Worm (Caenorhabditis elegans) whole organism, L3 larva: ENCODE data around the gene nlp-52.

Source experiments
- R02D3.7 ChIP-seq: fragments of 150-350 bp; optimal IDR thresholded peaks from 2 replicates; lab custom pipeline; 2014; ENCODE audit warnings: missing biosample characterization, missing genetic modification characterization
- ZK546.5 ChIP-seq: sonication (generic microtip); optimal IDR thresholded peaks from 2 replicates; lab custom pipeline; 2017; ENCODE audit warnings: missing biosample characterization, missing genetic modification characterization
- aly-2 ChIP-seq: fragments of 150-350 bp; optimal IDR thresholded peaks from 2 replicates; lab custom pipeline; 2014; ENCODE audit warnings: missing biosample characterization, missing genetic modification characterization
- ama-1 ChIP-seq: fragments of 150-350 bp; optimal IDR thresholded peaks from 2 replicates; lab custom pipeline; 2018
- ceh-16 ChIP-seq: sonication (generic microtip); optimal IDR thresholded peaks from 2 replicates; lab custom pipeline; 2017; ENCODE audit warnings: missing biosample characterization, missing genetic modification characterization
- ceh-28 ChIP-seq: fragments of 150-350 bp; optimal IDR thresholded peaks from 2 replicates; lab custom pipeline; 2014; ENCODE audit warnings: missing biosample characterization, missing genetic modification reagents, missing genetic modification characterization
- ceh-82 ChIP-seq: fragments of 150-350 bp; optimal IDR thresholded peaks from 2 replicates; lab custom pipeline; 2014; ENCODE audit warnings: missing biosample characterization, missing genetic modification characterization
- ceh-9 ChIP-seq: sonication (generic microtip); optimal IDR thresholded peaks from 2 replicates; lab custom pipeline; 2018; ENCODE audit warnings: missing biosample characterization, missing genetic modification characterization
- daf-12 ChIP-seq: fragments of 150-350 bp; optimal IDR thresholded peaks from 2 replicates; lab custom pipeline; 2014; ENCODE audit warnings: missing biosample characterization, missing genetic modification reagents, missing genetic modification characterization
- egl-27 ChIP-seq: sonication (generic microtip); optimal IDR thresholded peaks from 4 replicates; lab custom pipeline; 2017; ENCODE audit warnings: missing biosample characterization, missing genetic modification reagents, missing genetic modification characterization
- egl-5 ChIP-seq: fragments of 150-350 bp; optimal IDR thresholded peaks from 2 replicates; lab custom pipeline; 2017; ENCODE audit warnings: missing biosample characterization, missing genetic modification reagents, missing genetic modification characterization, inconsistent platforms
- elt-1 ChIP-seq: fragments of 150-350 bp; optimal IDR thresholded peaks from 2 replicates; lab custom pipeline; 2014; ENCODE audit warnings: missing biosample characterization, missing genetic modification characterization
- elt-2 ChIP-seq: sonication (generic microtip); optimal IDR thresholded peaks from 2 replicates; lab custom pipeline; 2016; ENCODE audit warnings: missing genetic modification reagents, mild to moderate bottlenecking, missing genetic modification characterization, missing compliant biosample characterization
- elt-3 ChIP-seq, 3 experiments: fragments of 150-350 bp in 1 of 3; sonication (generic microtip) in 2 of 3; optimal IDR thresholded peaks; 2 replicates in 2 of 3; 4 replicates in 1 of 3; lab custom pipeline; 2014 to 2017; ENCODE audit warnings: missing biosample characterization in 3 of 3, missing genetic modification characterization in 3 of 3
- eor-1 ChIP-seq, 2 experiments: fragments of 150-350 bp; optimal IDR thresholded peaks; 2 replicates each; lab custom pipeline; 2014 to 2018; ENCODE audit warnings: missing biosample characterization in 2 of 2, missing genetic modification characterization in 2 of 2
- fkh-10 ChIP-seq: sonication (generic microtip); optimal IDR thresholded peaks from 2 replicates; lab custom pipeline; 2017; ENCODE audit warnings: missing biosample characterization, missing genetic modification reagents, missing genetic modification characterization
- fkh-2 ChIP-seq: fragments of 150-350 bp; optimal IDR thresholded peaks from 2 replicates; lab custom pipeline; 2014; ENCODE audit warnings: missing biosample characterization, missing genetic modification reagents, missing genetic modification characterization
- fos-1 ChIP-seq: fragments of 150-350 bp; optimal IDR thresholded peaks from 2 replicates; lab custom pipeline; 2014; ENCODE audit warnings: missing biosample characterization, missing genetic modification characterization
- hmg-11 ChIP-seq: sonication (generic microtip); optimal IDR thresholded peaks from 2 replicates; lab custom pipeline; 2016; ENCODE audit warnings: missing genetic modification characterization, missing compliant biosample characterization
- jun-1 ChIP-seq: fragments of 150-350 bp; optimal IDR thresholded peaks from 2 replicates; lab custom pipeline; 2014; ENCODE audit warnings: missing biosample characterization, missing genetic modification reagents, missing genetic modification characterization
- lin-15B ChIP-seq: fragments of 150-350 bp; optimal IDR thresholded peaks from 2 replicates; lab custom pipeline; 2014; ENCODE audit warnings: missing biosample characterization, missing genetic modification characterization
- lin-39 ChIP-seq: fragments of 150-350 bp; optimal IDR thresholded peaks from 2 replicates; lab custom pipeline; 2018; ENCODE audit warnings: missing biosample characterization, missing genetic modification reagents, missing genetic modification characterization
- lsy-12 ChIP-seq: sonication (generic microtip); optimal IDR thresholded peaks from 2 replicates; lab custom pipeline; 2016; ENCODE audit warnings: mild to moderate bottlenecking, missing genetic modification characterization, missing compliant biosample characterization
- mdl-1 ChIP-seq: fragments of 150-350 bp; optimal IDR thresholded peaks from 2 replicates; lab custom pipeline; 2014; ENCODE audit warnings: missing biosample characterization, missing genetic modification characterization
- mml-1 ChIP-seq: fragments of 150-350 bp; sonication (generic microtip); optimal IDR thresholded peaks from 3 replicates; lab custom pipeline; 2014; ENCODE audit warnings: missing biosample characterization, missing genetic modification characterization
- nfya-1 ChIP-seq: sonication (generic microtip); optimal IDR thresholded peaks from 2 replicates; lab custom pipeline; 2017; ENCODE audit warnings: missing genetic modification characterization, mild to moderate bottlenecking, missing compliant biosample characterization, antibody characterized with exemption, moderate library complexity; ENCODE audit not compliant: insufficient read depth
- nhr-11 ChIP-seq: fragments of 150-350 bp; optimal IDR thresholded peaks from 2 replicates; lab custom pipeline; 2014; ENCODE audit warnings: missing biosample characterization, missing genetic modification characterization
- nhr-12 ChIP-seq: fragments of 150-350 bp; optimal IDR thresholded peaks from 2 replicates; lab custom pipeline; 2014; ENCODE audit warnings: missing biosample characterization, missing genetic modification characterization
- nhr-23 ChIP-seq: fragments of 150-350 bp; optimal IDR thresholded peaks from 2 replicates; lab custom pipeline; 2014; ENCODE audit warnings: missing biosample characterization, missing genetic modification reagents, missing genetic modification characterization
- nhr-237 ChIP-seq: fragments of 150-350 bp; optimal IDR thresholded peaks from 2 replicates; lab custom pipeline; 2014; ENCODE audit warnings: missing biosample characterization, missing genetic modification characterization
- nhr-25 ChIP-seq: sonication (generic microtip); optimal IDR thresholded peaks from 2 replicates; lab custom pipeline; 2017; ENCODE audit warnings: missing biosample characterization, missing genetic modification characterization
- nhr-28 ChIP-seq: fragments of 150-350 bp; optimal IDR thresholded peaks from 2 replicates; lab custom pipeline; 2014; ENCODE audit warnings: missing biosample characterization, missing genetic modification characterization
- nhr-43 ChIP-seq: sonication (generic microtip); optimal IDR thresholded peaks from 2 replicates; lab custom pipeline; 2016; ENCODE audit warnings: mild to moderate bottlenecking, missing genetic modification characterization, missing compliant biosample characterization; ENCODE audit not compliant: poor library complexity, severe bottlenecking
- nhr-67 ChIP-seq: fragments of 150-350 bp; optimal IDR thresholded peaks from 2 replicates; lab custom pipeline; 2014; ENCODE audit warnings: missing biosample characterization, missing genetic modification characterization
- nhr-76 ChIP-seq: fragments of 150-350 bp; sonication (generic microtip); optimal IDR thresholded peaks from 5 replicates; lab custom pipeline; 2014; ENCODE audit warnings: missing biosample characterization, missing genetic modification characterization
- nhr-77 ChIP-seq: fragments of 150-350 bp; optimal IDR thresholded peaks from 2 replicates; lab custom pipeline; 2014; ENCODE audit warnings: missing biosample characterization, missing genetic modification characterization
- pha-4 ChIP-seq: fragments of 150-350 bp; optimal IDR thresholded peaks from 2 replicates; lab custom pipeline; 2014; ENCODE audit warnings: missing biosample characterization, missing genetic modification reagents, missing genetic modification characterization
- pqm-1 ChIP-seq: fragments of 150-350 bp; optimal IDR thresholded peaks from 2 replicates; lab custom pipeline; 2017; ENCODE audit warnings: missing biosample characterization, missing genetic modification characterization, inconsistent platforms
- sea-2 ChIP-seq: fragments of 150-350 bp; sonication (generic microtip); optimal IDR thresholded peaks from 4 replicates; lab custom pipeline; 2014; ENCODE audit warnings: missing biosample characterization, missing genetic modification reagents, missing genetic modification characterization
- skn-1 ChIP-seq: fragments of 150-350 bp; optimal IDR thresholded peaks from 2 replicates; lab custom pipeline; 2014; ENCODE audit warnings: missing biosample characterization, missing genetic modification characterization
- snpc-4 ChIP-seq: fragments of 150-350 bp; optimal IDR thresholded peaks from 2 replicates; lab custom pipeline; 2014; ENCODE audit warnings: missing biosample characterization, missing genetic modification characterization
- tbx-2 ChIP-seq: sonication (generic microtip); optimal IDR thresholded peaks from 2 replicates; lab custom pipeline; 2016; ENCODE audit warnings: mild to moderate bottlenecking, missing genetic modification characterization, missing compliant biosample characterization
- unc-39 ChIP-seq: sonication (generic microtip); optimal IDR thresholded peaks from 4 replicates; lab custom pipeline; 2017; ENCODE audit warnings: missing biosample characterization, missing genetic modification characterization
- unc-62 ChIP-seq: fragments of 150-350 bp; sonication (generic microtip); optimal IDR thresholded peaks from 4 replicates; lab custom pipeline; 2014; ENCODE audit warnings: missing biosample characterization, missing genetic modification reagents, missing genetic modification characterization
- zag-1 ChIP-seq: fragments of 150-350 bp; optimal IDR thresholded peaks from 2 replicates; lab custom pipeline; 2014; ENCODE audit warnings: missing biosample characterization, missing genetic modification characterization
- ztf-11 ChIP-seq: fragments of 150-350 bp; optimal IDR thresholded peaks from 2 replicates; lab custom pipeline; 2014; ENCODE audit warnings: missing biosample characterization, missing genetic modification characterization
- ztf-4 ChIP-seq: fragments of 150-350 bp; optimal IDR thresholded peaks from 2 replicates; lab custom pipeline; 2014; ENCODE audit warnings: missing biosample characterization, missing genetic modification characterization

Gene nlp-52

ce11 chrIII:790591-790990 is 29.0 kb downstream of the nlp-52 start:
- no peak for TF ChIP-seq elt-1 (tag; lab: Kevin White, UChicago)
- TF ChIP-seq lin-15B (tag; lab: Kevin White, UChicago) = no peak
- TF ChIP-seq eor-1 (tag; optimal IDR thresholded peaks at IDR 0.05; lab: Kevin White, UChicago) = no peak
- TF ChIP-seq nhr-28 (tag; lab: Kevin White, UChicago) = no peak
- no peak for TF ChIP-seq pqm-1 (tag; lab: Kevin White, UChicago)
- no peak for TF ChIP-seq ceh-9 (tag; lab: Kevin White, UChicago)
- no peak for TF ChIP-seq skn-1
- TF ChIP-seq ZK546.5 (tag; lab: Kevin White, UChicago) = no peak
- TF ChIP-seq hmg-11 (tag; lab: Kevin White, UChicago) = no peak
- no peak for TF ChIP-seq nfya-1 (tag; lab: Kevin White, UChicago)
- TF ChIP-seq sea-2 (GFP tag; lab: Kevin White, UChicago) = no peak
- no peak for TF ChIP-seq nhr-43
- TF ChIP-seq mdl-1 (tag; lab: Kevin White, UChicago) = no peak

DNA sequence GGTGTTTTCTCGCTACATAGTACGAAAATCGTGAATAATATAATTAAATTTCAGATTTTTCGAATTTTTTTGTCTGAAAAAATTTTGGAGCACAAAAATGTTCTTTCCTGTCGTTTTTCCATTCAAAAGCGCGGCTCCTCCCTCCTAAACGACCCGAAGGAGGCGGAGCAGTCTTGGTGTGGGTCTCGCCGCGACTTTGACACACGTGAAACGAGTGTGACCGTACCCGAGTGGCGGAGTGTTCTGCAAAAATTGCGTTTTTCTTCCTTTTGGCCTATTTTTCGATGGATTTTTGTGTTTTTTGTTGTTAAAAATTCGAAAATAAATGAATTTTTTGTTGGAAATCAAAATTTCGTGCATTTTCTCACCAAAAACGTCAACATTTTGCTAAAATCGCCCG is 32.0 kb downstream of the nlp-52 start, which contains the start of gene snt-2:
snt-2 (minus strand) TSS at position 139 of the 400 bp plus-strand sequence.
- TF ChIP-seq ZK546.5 (tag; lab: Kevin White, UChicago) (no peak), fkh-2 (tag; lab: Kevin White, UChicago) (no peak), lsy-12 (tag; lab: Kevin White, UChicago) (peak; percentile 81), nfya-1 (tag; lab: Kevin White, UChicago) (peak; percentile 96), nhr-11 (no peak), egl-5 (peak; percentile 59), elt-3 (tag; optimal IDR thresholded peaks at IDR 0.05; lab: Kevin White, UChicago) (no peak), mml-1 (tag; lab: Kevin White, UChicago) (no peak), eor-1 (tag; optimal IDR thresholded peaks at IDR 0.05; lab: Kevin White, UChicago) (no peak), hmg-11 (tag; lab: Kevin White, UChicago) (peak; percentile 72), nhr-23 (tag; lab: Kevin White, UChicago) (peak; percentile 58), jun-1 (tag; lab: Kevin White, UChicago) (no peak), nhr-12 (tag; lab: Kevin White, UChicago) (no peak), unc-39 (tag; lab: Kevin White, UChicago) (no peak), nhr-28 (tag; lab: Kevin White, UChicago) (no peak), ztf-4 (tag; lab: Kevin White, UChicago) (no peak), snpc-4 (tag; lab: Kevin White, UChicago) (peak; percentile 60), nhr-237 (tag; lab: Kevin White, UChicago) (no peak), ceh-16 (no peak), skn-1 (peak; percentile 38), ceh-28 (tag; lab: Kevin White, UChicago) (no peak), ceh-9 (tag; lab: Kevin White, UChicago) (no peak), lin-15B (tag; lab: Kevin White, UChicago) (peak; percentile 86), aly-2 (tag; lab: Kevin White, UChicago) (no peak), unc-62 (no peak), elt-1 (tag; lab: Kevin White, UChicago) (no peak), lin-39 (tag; lab: Kevin White, UChicago) (peak; percentile 91), zag-1 (tag; lab: Kevin White, UChicago) (no peak), daf-12 (no peak), tbx-2 (tag; lab: Kevin White, UChicago) (no peak), pha-4 (tag; lab: Kevin White, UChicago) (peak; percentile 76), nhr-77 (no peak), sea-2 (GFP tag; lab: Kevin White, UChicago) (no peak), nhr-67 (tag; lab: Kevin White, UChicago) (no peak), ama-1 (lab: Kevin White, UChicago) (peak; percentile 29), pqm-1 (tag; lab: Kevin White, UChicago) (peak; percentile 29), fkh-10 (GFP tag; lab: Kevin White, UChicago) (peak; percentile 56), nhr-25 (tag; lab: Kevin White, UChicago) (peak; percentile 71), fos-1 (no peak), nhr-76 (tag; lab: Kevin White, UChicago) (no peak), ztf-11 (no peak), elt-2 (tag; lab: Kevin White, UChicago) (peak; percentile 71), R02D3.7 (tag; lab: Kevin White, UChicago) (peak; percentile 26), egl-27 (tag; lab: Kevin White, UChicago) (no peak), mdl-1 (tag; lab: Kevin White, UChicago) (no peak), nhr-43 (no peak), ceh-82 (tag; lab: Kevin White, UChicago) (no peak)
- TF ChIP-seq, all 47 proteins: peak for 16
